Worm (Caenorhabditis elegans) whole organism, young adult: Measurements from ENCODE around the gene C02F5.2.
A peak's percentile ranks its signal among the peaks of the same experiment; 100 is the strongest.

Source experiments
- B0035.1 ChIP-seq: sonication (generic microtip); optimal IDR thresholded peaks from 2 replicates; lab custom pipeline; 2016; ENCODE audit warnings: missing genetic modification characterization, mild to moderate bottlenecking, missing compliant biosample characterization, missing genotype, missing genetic modification reagents
- D2030.7 ChIP-seq: fragments of 200-800 bp; sonication (Bioruptor generic); IDR thresholded peaks from 2 replicates; pipeline ENCODE4 v1.3.6; 2022; ENCODE audit warnings: missing genetic modification reagents, missing genetic modification characterization, missing compliant biosample characterization
- F23B12.7 ChIP-seq: sonication (generic microtip); optimal IDR thresholded peaks from 2 replicates; lab custom pipeline; 2017; ENCODE audit warnings: missing genetic modification characterization, mild to moderate bottlenecking, missing compliant biosample characterization, antibody characterized with exemption, moderate library complexity; ENCODE audit not compliant: insufficient read depth
- F55B11.4 ChIP-seq: sonication (generic microtip); optimal IDR thresholded peaks from 2 replicates; lab custom pipeline; 2016; ENCODE audit warnings: missing compliant biosample characterization, missing genetic modification characterization, borderline replicate concordance; ENCODE audit not compliant: insufficient read depth
- K12H6.12 ChIP-seq: fragments of 200-800 bp; sonication (Bioruptor generic); optimal IDR thresholded peaks from 2 replicates; lab custom pipeline; 2018; ENCODE audit warnings: mild to moderate bottlenecking, missing genetic modification characterization, missing compliant biosample characterization
- Y95B8A.8 ChIP-seq: fragments of 200-800 bp; sonication (Bioruptor generic); IDR thresholded peaks from 2 replicates; pipeline ENCODE4 v1.3.6; 2022; ENCODE audit warnings: missing genetic modification reagents, missing genetic modification characterization, missing compliant biosample characterization
- aptf-3 ChIP-seq: fragments of 200-800 bp; sonication (Bioruptor generic); IDR thresholded peaks from 2 replicates; pipeline ENCODE4 v1.3.6; 2022; ENCODE audit warnings: missing genetic modification characterization, missing compliant biosample characterization
- ceh-100 ChIP-seq: fragments of 200-800 bp; sonication (Bioruptor generic); IDR thresholded peaks from 2 replicates; pipeline ENCODE4 v1.3.6; 2022; ENCODE audit warnings: missing genetic modification reagents, missing genetic modification characterization, missing compliant biosample characterization
- ceh-27 ChIP-seq: fragments of 200-800 bp; sonication (Bioruptor generic); optimal IDR thresholded peaks from 2 replicates; lab custom pipeline; 2018; ENCODE audit warnings: mild to moderate bottlenecking, missing genetic modification characterization, moderate library complexity, missing compliant biosample characterization
- ceh-58 ChIP-seq: fragments of 200-800 bp; sonication (Bioruptor generic); IDR thresholded peaks from 2 replicates; pipeline ENCODE4 v1.3.6; 2022; ENCODE audit warnings: missing genetic modification characterization, missing compliant biosample characterization
- die-1 ChIP-seq: sonication (generic microtip); optimal IDR thresholded peaks from 2 replicates; lab custom pipeline; 2016; ENCODE audit warnings: missing genotype, mild to moderate bottlenecking, missing genetic modification characterization, missing compliant biosample characterization
- dox-1 ChIP-seq: fragments of 200-800 bp; sonication (Bioruptor generic); IDR thresholded peaks from 2 replicates; pipeline ENCODE4 v1.3.6; 2022; ENCODE audit warnings: missing genetic modification reagents, missing genetic modification characterization, missing compliant biosample characterization
- dpl-1 ChIP-seq: fragments of 150-350 bp; optimal IDR thresholded peaks from 2 replicates; lab custom pipeline; 2014; ENCODE audit warnings: missing biosample characterization, missing genetic modification reagents, missing genetic modification characterization
- egl-44 ChIP-seq: fragments of 200-800 bp; sonication (Bioruptor generic); IDR thresholded peaks from 2 replicates; pipeline ENCODE4 v1.3.6; 2022; ENCODE audit warnings: missing genetic modification reagents, missing genetic modification characterization, missing compliant biosample characterization
- egrh-3 ChIP-seq: fragments of 200-800 bp; sonication (Bioruptor generic); IDR thresholded peaks from 2 replicates; pipeline ENCODE4 v1.3.6; 2022; ENCODE audit warnings: missing genetic modification reagents, missing genetic modification characterization, missing compliant biosample characterization
- ekl-4 ChIP-seq: fragments of 200-800 bp; sonication (Bioruptor generic); IDR thresholded peaks from 2 replicates; pipeline ENCODE4 v1.3.6; 2022; ENCODE audit warnings: missing genetic modification reagents, missing genetic modification characterization, missing compliant biosample characterization
- fkh-3 ChIP-seq: sonication (generic microtip); optimal IDR thresholded peaks from 2 replicates; lab custom pipeline; 2016; ENCODE audit warnings: mild to moderate bottlenecking, missing genetic modification characterization, missing compliant biosample characterization
- hmg-1.2 ChIP-seq: fragments of 200-800 bp; sonication (Bioruptor generic); IDR thresholded peaks from 2 replicates; pipeline ENCODE4 v1.3.6; 2022; ENCODE audit warnings: missing genetic modification reagents, missing genetic modification characterization, missing compliant biosample characterization
- hmg-20 ChIP-seq: fragments of 200-800 bp; sonication (Bioruptor generic); IDR thresholded peaks from 2 replicates; pipeline ENCODE4 v1.3.6; 2022; ENCODE audit warnings: missing genetic modification reagents, missing genetic modification characterization, missing compliant biosample characterization
- lag-1 ChIP-seq: fragments of 200-800 bp; sonication (Bioruptor generic); IDR thresholded peaks from 2 replicates; pipeline ENCODE4 v1.3.6; 2022; ENCODE audit warnings: missing genetic modification reagents, missing genetic modification characterization, missing compliant biosample characterization
- madf-6 ChIP-seq: fragments of 200-800 bp; sonication (Bioruptor generic); IDR thresholded peaks from 2 replicates; pipeline ENCODE4 v1.3.6; 2022; ENCODE audit warnings: missing genetic modification reagents, missing genetic modification characterization, missing compliant biosample characterization
- mel-28 ChIP-seq: sonication (generic microtip); optimal IDR thresholded peaks from 2 replicates; lab custom pipeline; 2016; ENCODE audit warnings: borderline replicate concordance, mild to moderate bottlenecking, missing genetic modification characterization, missing compliant biosample characterization
- nhr-120 ChIP-seq: fragments of 200-800 bp; sonication (Bioruptor generic); IDR thresholded peaks from 2 replicates; pipeline ENCODE4 v1.3.6; 2022; ENCODE audit warnings: missing genetic modification characterization, missing compliant biosample characterization
- nhr-80 ChIP-seq: sonication (generic microtip); optimal IDR thresholded peaks from 2 replicates; lab custom pipeline; 2016; ENCODE audit warnings: missing genetic modification characterization, missing compliant biosample characterization
- pbrm-1 ChIP-seq: fragments of 200-800 bp; sonication (Bioruptor generic); IDR thresholded peaks from 2 replicates; pipeline ENCODE4 v1.3.6; 2022; ENCODE audit warnings: missing genetic modification reagents, missing genetic modification characterization, missing compliant biosample characterization
- pha-4 ChIP-seq: fragments of 150-350 bp; sonication (generic microtip); optimal IDR thresholded peaks from 2 replicates; lab custom pipeline; 2014; ENCODE audit warnings: missing biosample characterization, missing genetic modification reagents, missing genetic modification characterization
- rec-8 ChIP-seq, 2 experiments: sonication (generic microtip); optimal IDR thresholded peaks; 2 replicates each; lab custom pipeline; 2016; ENCODE audit warnings: mild to moderate bottlenecking in 2 of 2, missing genetic modification characterization in 2 of 2, missing genetic modification reagents in 2 of 2, missing genotype in 2 of 2, missing biosample characterization in 1 of 2, missing compliant biosample characterization in 1 of 2, moderate library complexity in 1 of 2
- repo-1 ChIP-seq: sonication (generic microtip); optimal IDR thresholded peaks from 2 replicates; lab custom pipeline; 2017; ENCODE audit warnings: mild to moderate bottlenecking, missing genetic modification characterization, missing compliant biosample characterization
- sdz-38 ChIP-seq: sonication (generic microtip); optimal IDR thresholded peaks from 2 replicates; lab custom pipeline; 2016; ENCODE audit warnings: missing genotype, missing genetic modification characterization, missing compliant biosample characterization
- snpc-3.4 ChIP-seq: sonication (generic microtip); optimal IDR thresholded peaks from 2 replicates; lab custom pipeline; 2017; ENCODE audit warnings: missing genetic modification characterization, mild to moderate bottlenecking, missing compliant biosample characterization, antibody characterized with exemption, moderate library complexity, missing genotype, missing genetic modification reagents
- sptf-2 ChIP-seq: fragments of 200-800 bp; sonication (Bioruptor generic); optimal IDR thresholded peaks from 2 replicates; lab custom pipeline; 2018; ENCODE audit warnings: mild to moderate bottlenecking, missing genetic modification characterization, missing compliant biosample characterization
- tlf-1 ChIP-seq: fragments of 200-800 bp; sonication (Bioruptor generic); optimal IDR thresholded peaks from 2 replicates; lab custom pipeline; 2018; ENCODE audit warnings: mild to moderate bottlenecking, missing genetic modification characterization, missing compliant biosample characterization
- unc-62 ChIP-seq: fragments of 150-350 bp; optimal IDR thresholded peaks from 2 replicates; lab custom pipeline; 2014; ENCODE audit warnings: missing biosample characterization, missing genetic modification reagents, missing genetic modification characterization
- zim-3 ChIP-seq: sonication (generic microtip); optimal IDR thresholded peaks from 2 replicates; lab custom pipeline; 2017; ENCODE audit warnings: mild to moderate bottlenecking, missing genetic modification characterization, moderate library complexity, missing compliant biosample characterization
- ztf-22 ChIP-seq: fragments of 200-800 bp; sonication (Bioruptor generic); optimal IDR thresholded peaks from 2 replicates; lab custom pipeline; 2018; ENCODE audit warnings: mild to moderate bottlenecking, missing genetic modification characterization, moderate library complexity, missing compliant biosample characterization
- ztf-26 ChIP-seq: sonication (generic microtip); optimal IDR thresholded peaks from 2 replicates; lab custom pipeline; 2017; ENCODE audit warnings: missing genetic modification characterization, missing compliant biosample characterization

The C02F5.2 gene

ce11 chrIII:8227511-8227910, 21.9 kb upstream of the C02F5.2 start, which contains the start of gene fbxl-1 (continued):
- TF ChIP-seq snpc-3.4 (tag; lab: Kevin White, UChicago) (no peak), ztf-22 (GFP tag; lab: Kevin White, UChicago) (peak; percentile 35), hmg-1.2 (peak; percentile 79; the same call in 1 of the 2 replicates), die-1 (no peak), madf-6 (peak; percentile 27; the same call in 1 of the 2 replicates), F23B12.7 (no peak), mel-28 (tag; lab: Kevin White, UChicago) (no peak), unc-62 (GFP tag; lab: Kevin White, UChicago) (no peak), dox-1 (GFP tag; lab: Robert Waterston, UW) (peak; percentile 83), Y95B8A.8 (GFP tag; lab: Robert Waterston, UW) (no peak), B0035.1 (tag; lab: Kevin White, UChicago) (no peak), F55B11.4 (no peak), nhr-80 (tag; lab: Kevin White, UChicago) (peak; percentile 85), aptf-3 (no peak), ceh-100 (GFP tag; lab: Robert Waterston, UW) (peak; percentile 42), sptf-2 (GFP tag; lab: Kevin White, UChicago) (no peak), D2030.7 (GFP tag; lab: Robert Waterston, UW) (no peak), nhr-120 (no peak), lag-1 (no peak), tlf-1 (GFP tag; lab: Kevin White, UChicago) (peak; percentile 25), ekl-4 (GFP tag; lab: Robert Waterston, UW) (peak; percentile 49; the same call in 1 of the 2 replicates), K12H6.12 (tag; lab: Kevin White, UChicago) (peak; percentile 86), rec-8 (tag; optimal IDR thresholded peaks at IDR 0.05; lab: Kevin White, UChicago) (no peak), repo-1 (peak; percentile 30), dpl-1 (GFP tag; lab: Kevin White, UChicago) (no peak), egrh-3 (GFP tag; lab: Robert Waterston, UW) (peak; percentile 35; the same call in 1 of the 2 replicates), ceh-58 (GFP tag; lab: Robert Waterston, UW) (no peak), zim-3 (tag; lab: Kevin White, UChicago) (no peak), ztf-26 (peak; percentile 34), pha-4 (tag; lab: Kevin White, UChicago) (peak; percentile 32), fkh-3 (tag; lab: Kevin White, UChicago) (no peak)
- TF ChIP-seq, all 124 proteins: peak for 47

- 0 out of 2 replicates have a peak, but pooled peaks have one; percentile 8 for TF ChIP-seq pbrm-1 (GFP tag; lab: Robert Waterston, UW)
- TF ChIP-seq sdz-38 (tag; lab: Kevin White, UChicago) = no peak
- TF ChIP-seq egl-44 (GFP tag; lab: Robert Waterston, UW) = no peak
- TF ChIP-seq hmg-20 = no peak
- TF ChIP-seq zim-3 (tag; lab: Kevin White, UChicago) = no peak
These were observed 20.5 kb upstream of the C02F5.2 start for ce11 chrIII:8228916-8229315.

- TF ChIP-seq ceh-27 (GFP tag; lab: Kevin White, UChicago) (no peak), ceh-58 (GFP tag; lab: Robert Waterston, UW) (0 out of 2 replicates have a peak, but pooled peaks have one; percentile 65)
- TF ChIP-seq, all 124 proteins: peak for 1
These were observed 19.9 kb upstream of the C02F5.2 start for ce11 chrIII:8229480-8229879.
